Worm (Caenorhabditis elegans): Measurements from ENCODE around the gene C17C3.3.
A peak's percentile ranks its signal among the peaks of the same experiment; 100 is the strongest.

Gene C17C3.3

ce11 chrII:5599326-5600044, 37.9 kb downstream of the C17C3.3 start, which contains the start of gene C17G10.10 (continued):
- no peak for TF ChIP-seq nhr-90 (tag; optimal IDR thresholded peaks at IDR 0.05)
- no peak for TF ChIP-seq nhr-179 (tag; optimal IDR thresholded peaks at IDR 0.05)
- TF ChIP-seq nhr-80 (tag; optimal IDR thresholded peaks at IDR 0.05) = peak; percentile 59
- peak; percentile 79 for TF ChIP-seq dox-1 (GFP tag; IDR thresholded peaks at IDR 0.05)
- TF ChIP-seq F57C9.4 (tag; optimal IDR thresholded peaks at IDR 0.05) = no peak
- TF ChIP-seq snpc-1.1 (tag; optimal IDR thresholded peaks at IDR 0.05; ENCODE audit: insufficient read depth) = peak; percentile 98
- TF ChIP-seq snpc-1.3 (tag; optimal IDR thresholded peaks at IDR 0.05; ENCODE audit: insufficient read depth) = peak; percentile 87
- TF ChIP-seq pbrm-1 (GFP tag; IDR thresholded peaks at IDR 0.05) = peak; percentile 89
- peak; percentile 82 for TF ChIP-seq D2030.7 (GFP tag; IDR thresholded peaks at IDR 0.05)
- TF ChIP-seq ceh-79 (tag; optimal IDR thresholded peaks at IDR 0.05) = no peak
- TF ChIP-seq zfh-2 (GFP tag; conservative IDR thresholded peaks at IDR 0.05) = no peak
- 0 out of 2 replicates have a peak, but pooled peaks have one; percentile 11 for TF ChIP-seq hmg-20 (GFP tag; IDR thresholded peaks at IDR 0.05)
- TF ChIP-seq dpl-1 (GFP tag; optimal IDR thresholded peaks at IDR 0.05) = no peak
- TF ChIP-seq ceh-100 (GFP tag; IDR thresholded peaks at IDR 0.05) = peak; percentile 75
- TF ChIP-seq ceh-40 (GFP tag; IDR thresholded peaks at IDR 0.05) = no peak
- TF ChIP-seq sea-2 (GFP tag; IDR thresholded peaks at IDR 0.05) = no peak
- no peak for TF ChIP-seq nhr-27 (tag; optimal IDR thresholded peaks at IDR 0.05)
- no peak for TF ChIP-seq B0019.2 (GFP tag; conservative IDR thresholded peaks at IDR 0.05)
- TF ChIP-seq somi-1 (GFP tag; optimal IDR thresholded peaks at IDR 0.05) = no peak
- peak; percentile 53 for TF ChIP-seq F33H1.4 (GFP tag; IDR thresholded peaks at IDR 0.05)
- no peak for TF ChIP-seq ztf-25 (GFP tag; IDR thresholded peaks at IDR 0.05)
- TF ChIP-seq lir-1 (GFP tag; conservative IDR thresholded peaks at IDR 0.05) = no peak
- no peak for TF ChIP-seq ceh-58 (GFP tag; IDR thresholded peaks at IDR 0.05)
- no peak for TF ChIP-seq aptf-3 (GFP tag; IDR thresholded peaks at IDR 0.05)
- peak; percentile 77 for TF ChIP-seq tbp1 (GFP tag; optimal IDR thresholded peaks at IDR 0.05)
- no peak for TF ChIP-seq sptf-2 (GFP tag; optimal IDR thresholded peaks at IDR 0.05)
- 0 out of 2 replicates have a peak, but pooled peaks have one; percentile 13 for TF ChIP-seq egl-44 (GFP tag; IDR thresholded peaks at IDR 0.05)
- TF ChIP-seq rcor-1 (GFP tag; IDR thresholded peaks at IDR 0.05) = peak; percentile 66
- peak; percentile 81 for TF ChIP-seq madf-6 (GFP tag; IDR thresholded peaks at IDR 0.05)
- peak; percentile 94 for TF ChIP-seq him-1 (tag; optimal IDR thresholded peaks at IDR 0.05)
- TF ChIP-seq mel-28 (tag; optimal IDR thresholded peaks at IDR 0.05; ENCODE audit: borderline replicate concordance) = no peak
- 0 out of 2 replicates have a peak, but pooled peaks have one; percentile 8 for TF ChIP-seq egrh-3 (GFP tag; IDR thresholded peaks at IDR 0.05)
- no peak for TF ChIP-seq rec-8 (tag; optimal IDR thresholded peaks at IDR 0.05)
- no peak for TF ChIP-seq ztf-3 (GFP tag; optimal IDR thresholded peaks at IDR 0.05)
- no peak for TF ChIP-seq nfya-1 (tag; optimal IDR thresholded peaks at IDR 0.05; ENCODE audit: borderline replicate concordance, insufficient read depth)
- TF ChIP-seq unc-130 (GFP tag; optimal IDR thresholded peaks at IDR 0.05) = no peak
- TF ChIP-seq gei-17 (GFP tag; optimal IDR thresholded peaks at IDR 0.05) = no peak
- TF ChIP-seq nfya-2 (GFP tag; IDR thresholded peaks at IDR 0.05) = no peak
- TF ChIP-seq K11D2.4 (GFP tag; IDR thresholded peaks at IDR 0.05) = no peak
- no peak for TF ChIP-seq F10E7.11 (tag; optimal IDR thresholded peaks at IDR 0.05)
- no peak for TF ChIP-seq hlh-12 (tag; optimal IDR thresholded peaks at IDR 0.05)
- peak; percentile 19 to 37 for TF ChIP-seq let-607 (tag; optimal IDR thresholded peaks at IDR 0.05)
- no peak for TF ChIP-seq chd-7 (tag; optimal IDR thresholded peaks at IDR 0.05)
- TF ChIP-seq ets-4 (GFP tag; optimal IDR thresholded peaks at IDR 0.05) = no peak
- TF ChIP-seq xnd-1 (tag; optimal IDR thresholded peaks at IDR 0.05) = peak; percentile 57
- TF ChIP-seq cebp-2 (GFP tag; IDR thresholded peaks at IDR 0.05) = no peak
- TF ChIP-seq akir-1 (GFP tag; optimal IDR thresholded peaks at IDR 0.05) = no peak
